Worm (Caenorhabditis elegans) whole organism, L4 larva: ENCODE results near the gene M03A1.8.
A peak's percentile ranks its signal among the peaks of the same experiment; 100 is the strongest.

Source experiments
- D1046.2 ChIP-seq: fragments of 200-800 bp; sonication (Bioruptor generic); IDR thresholded peaks from 2 replicates; pipeline ENCODE4 v1.3.6; 2022; ENCODE audit warnings: missing genetic modification characterization, missing compliant biosample characterization
- R02D3.7 ChIP-seq: fragments of 150-350 bp; sonication (generic microtip); optimal IDR thresholded peaks from 3 replicates; lab custom pipeline; 2014; ENCODE audit warnings: missing biosample characterization, missing genetic modification characterization
- Y105C5A.15 ChIP-seq: fragments of 200-800 bp; sonication (Bioruptor generic); IDR thresholded peaks from 2 replicates; pipeline ENCODE4 v1.3.6; 2022; ENCODE audit warnings: missing genetic modification characterization, missing compliant biosample characterization
- Y48G9A.11 ChIP-seq: fragments of 200-800 bp; sonication (Bioruptor generic); IDR thresholded peaks from 2 replicates; pipeline ENCODE4 v1.3.6; 2022; ENCODE audit warnings: missing genetic modification reagents, missing genetic modification characterization, missing compliant biosample characterization
- ZK546.5 ChIP-seq, 2 experiments: sonication (generic microtip); optimal IDR thresholded peaks; 2 replicates each; lab custom pipeline; 2017; ENCODE audit warnings: missing biosample characterization in 2 of 2, missing genetic modification characterization in 2 of 2
- ama-1 ChIP-seq: fragments of 150-350 bp; optimal IDR thresholded peaks from 2 replicates; lab custom pipeline; 2014; ENCODE audit warnings: inconsistent platforms, mixed read lengths
- arid-1 ChIP-seq: fragments of 200-800 bp; sonication (Bioruptor generic); conservative IDR thresholded peaks from 2 replicates; pipeline ENCODE4 v1.3.6; 2022; ENCODE audit warnings: missing genetic modification reagents, missing genetic modification characterization, missing compliant biosample characterization
- attf-4 ChIP-seq: sonication (generic microtip); optimal IDR thresholded peaks from 3 replicates; lab custom pipeline; 2017; ENCODE audit warnings: missing biosample characterization, missing genetic modification characterization
- ceh-20 ChIP-seq: fragments of 200-800 bp; sonication (Bioruptor generic); IDR thresholded peaks from 2 replicates; pipeline ENCODE4 v1.3.6; 2022; ENCODE audit warnings: missing genetic modification reagents, missing genetic modification characterization, missing compliant biosample characterization
- ceh-28 ChIP-seq: fragments of 150-350 bp; optimal IDR thresholded peaks from 2 replicates; lab custom pipeline; 2014; ENCODE audit warnings: missing biosample characterization, missing genetic modification reagents, missing genetic modification characterization
- ceh-32 ChIP-seq: sonication (generic microtip); optimal IDR thresholded peaks from 2 replicates; lab custom pipeline; 2016; ENCODE audit warnings: mild to moderate bottlenecking, missing genetic modification characterization, missing compliant biosample characterization; ENCODE audit not compliant: poor library complexity
- ceh-44 ChIP-seq: fragments of 200-800 bp; sonication (Bioruptor generic); IDR thresholded peaks from 2 replicates; pipeline ENCODE4 v1.3.6; 2022; ENCODE audit warnings: missing genetic modification reagents, missing genetic modification characterization, missing compliant biosample characterization
- ceh-62 ChIP-seq: sonication (generic microtip); optimal IDR thresholded peaks from 2 replicates; lab custom pipeline; 2017; ENCODE audit warnings: missing biosample characterization, missing genetic modification characterization
- ces-1 ChIP-seq: fragments of 150-350 bp; sonication (generic microtip); optimal IDR thresholded peaks from 4 replicates; lab custom pipeline; 2014; ENCODE audit warnings: missing biosample characterization, missing genetic modification reagents, missing genetic modification characterization
- cey-2 ChIP-seq: sonication (generic microtip); optimal IDR thresholded peaks from 3 replicates; lab custom pipeline; 2017; ENCODE audit warnings: missing genetic modification characterization, mild to moderate bottlenecking, missing compliant biosample characterization, antibody characterized with exemption, borderline replicate concordance; ENCODE audit not compliant: insufficient read depth
- daf-12 ChIP-seq: fragments of 150-350 bp; optimal IDR thresholded peaks from 2 replicates; lab custom pipeline; 2014; ENCODE audit warnings: missing biosample characterization, missing genetic modification reagents, missing genetic modification characterization
- daf-16 ChIP-seq, 3 experiments: sonication (generic microtip); optimal IDR thresholded peaks; 2 replicates each; lab custom pipeline; 2016 to 2017; ENCODE audit warnings: missing genetic modification characterization in 3 of 3, missing genetic modification reagents in 3 of 3, mild to moderate bottlenecking in 2 of 3, missing compliant biosample characterization in 2 of 3, missing biosample characterization in 1 of 3, moderate library complexity in 1 of 3
- duxl-1 ChIP-seq: sonication (generic microtip); optimal IDR thresholded peaks from 2 replicates; lab custom pipeline; 2016; ENCODE audit warnings: mild to moderate bottlenecking, missing genetic modification characterization, moderate library complexity, missing compliant biosample characterization; ENCODE audit not compliant: poor library complexity
- dve-1 ChIP-seq: sonication (generic microtip); optimal IDR thresholded peaks from 2 replicates; lab custom pipeline; 2017; ENCODE audit warnings: antibody characterized with exemption, mild to moderate bottlenecking, missing genetic modification characterization, missing compliant biosample characterization; ENCODE audit not compliant: insufficient read depth
- hlh-11 ChIP-seq: fragments of 200-800 bp; sonication (Bioruptor generic); optimal IDR thresholded peaks from 2 replicates; lab custom pipeline; 2018; ENCODE audit warnings: mild to moderate bottlenecking, missing genetic modification characterization, missing compliant biosample characterization
- hmg-1.1 ChIP-seq: fragments of 200-800 bp; sonication (Bioruptor generic); IDR thresholded peaks from 2 replicates; pipeline ENCODE4 v1.3.6; 2022; ENCODE audit warnings: missing genetic modification reagents, missing genetic modification characterization, missing compliant biosample characterization
- lim-7 ChIP-seq: fragments of 200-800 bp; sonication (Bioruptor generic); IDR thresholded peaks from 2 replicates; pipeline ENCODE4 v1.3.6; 2022; ENCODE audit warnings: missing genetic modification characterization, missing compliant biosample characterization
- lin-38 ChIP-seq: fragments of 200-800 bp; sonication (Bioruptor generic); IDR thresholded peaks from 2 replicates; pipeline ENCODE4 v1.3.6; 2022; ENCODE audit warnings: missing genetic modification reagents, missing genetic modification characterization, missing compliant biosample characterization
- lin-39 ChIP-seq: fragments of 150-350 bp; optimal IDR thresholded peaks from 2 replicates; lab custom pipeline; 2014; ENCODE audit warnings: missing biosample characterization, missing genetic modification reagents, missing genetic modification characterization
- lir-3 ChIP-seq: sonication (generic microtip); optimal IDR thresholded peaks from 2 replicates; lab custom pipeline; 2016; ENCODE audit warnings: mild to moderate bottlenecking, missing genetic modification characterization, missing compliant biosample characterization
- madf-5 ChIP-seq, 2 experiments: fragments of 200-800 bp; sonication (Bioruptor generic); IDR thresholded peaks; 2 replicates each; pipeline ENCODE4 v1.3.6; 2022; ENCODE audit warnings: missing compliant biosample characterization in 2 of 2, missing genetic modification characterization in 2 of 2
- madf-9 ChIP-seq: fragments of 200-800 bp; sonication (Bioruptor generic); conservative IDR thresholded peaks from 2 replicates; pipeline ENCODE4 v1.3.6; 2022; ENCODE audit warnings: missing genetic modification reagents, missing genetic modification characterization, missing compliant biosample characterization
- mdl-1 ChIP-seq, 2 experiments: fragments of 150-350 bp in 1 of 2; sonication (generic microtip) in 1 of 2; optimal IDR thresholded peaks; 2 replicates each; lab custom pipeline; 2014 to 2017; ENCODE audit warnings: missing biosample characterization in 2 of 2, missing genetic modification characterization in 2 of 2
- mdt-29 ChIP-seq: fragments of 200-800 bp; sonication (Bioruptor generic); IDR thresholded peaks from 2 replicates; pipeline ENCODE4 v1.3.6; 2022; ENCODE audit warnings: missing genetic modification reagents, missing genetic modification characterization, missing compliant biosample characterization
- mep-1 ChIP-seq: fragments of 150-350 bp; sonication (generic microtip); optimal IDR thresholded peaks from 3 replicates; lab custom pipeline; 2014; ENCODE audit warnings: missing biosample characterization, missing genetic modification characterization
- nhr-10 ChIP-seq: fragments of 150-350 bp; optimal IDR thresholded peaks from 2 replicates; lab custom pipeline; 2014; ENCODE audit warnings: missing biosample characterization, missing genetic modification characterization
- nhr-11 ChIP-seq: fragments of 150-350 bp; optimal IDR thresholded peaks from 2 replicates; lab custom pipeline; 2014; ENCODE audit warnings: missing biosample characterization, missing genetic modification characterization
- nhr-237 ChIP-seq: sonication (generic microtip); optimal IDR thresholded peaks from 2 replicates; lab custom pipeline; 2017; ENCODE audit warnings: missing biosample characterization, missing genetic modification characterization
- nhr-25 ChIP-seq: sonication (generic microtip); optimal IDR thresholded peaks from 2 replicates; lab custom pipeline; 2017; ENCODE audit warnings: missing genetic modification characterization, mild to moderate bottlenecking, missing compliant biosample characterization, antibody characterized with exemption, moderate library complexity, borderline replicate concordance; ENCODE audit not compliant: insufficient read depth
- nhr-41 ChIP-seq: fragments of 200-800 bp; sonication (Bioruptor generic); IDR thresholded peaks from 2 replicates; pipeline ENCODE4 v1.3.6; 2022; ENCODE audit warnings: missing genetic modification reagents, missing genetic modification characterization, missing compliant biosample characterization
- nhr-6 ChIP-seq: fragments of 150-350 bp; optimal IDR thresholded peaks from 2 replicates; lab custom pipeline; 2014; ENCODE audit warnings: missing biosample characterization, missing genetic modification characterization
- nhr-76 ChIP-seq: fragments of 150-350 bp; optimal IDR thresholded peaks from 2 replicates; lab custom pipeline; 2014; ENCODE audit warnings: missing biosample characterization, missing genetic modification characterization
- pha-4 ChIP-seq, 2 experiments: fragments of 150-350 bp in 1 of 2; fragments of 200-800 bp in 1 of 2; sonication (Bioruptor generic) in 1 of 2; IDR thresholded peaks in 1 of 2; optimal IDR thresholded peaks in 1 of 2; 2 replicates each; pipeline versions ENCODE4 v1.3.6 to Lab custom; 2014 to 2022; ENCODE audit warnings: missing genetic modification characterization in 2 of 2, missing genetic modification reagents in 2 of 2, missing biosample characterization in 1 of 2, missing compliant biosample characterization in 1 of 2
- php-3 ChIP-seq: fragments of 200-800 bp; sonication (Bioruptor generic); IDR thresholded peaks from 2 replicates; pipeline ENCODE4 v1.3.6; 2022; ENCODE audit warnings: missing genetic modification reagents, missing genetic modification characterization, missing compliant biosample characterization
- rbr-2 ChIP-seq: sonication (generic microtip); optimal IDR thresholded peaks from 2 replicates; lab custom pipeline; 2016; ENCODE audit warnings: missing genotype, missing genetic modification characterization, missing compliant biosample characterization
- sdz-12 ChIP-seq: fragments of 200-800 bp; sonication (Bioruptor generic); optimal IDR thresholded peaks from 2 replicates; lab custom pipeline; 2018; ENCODE audit warnings: mild to moderate bottlenecking, missing genetic modification characterization, missing compliant biosample characterization
- snpc-4 ChIP-seq: fragments of 150-350 bp; optimal IDR thresholded peaks from 2 replicates; lab custom pipeline; 2014; ENCODE audit warnings: missing biosample characterization, missing genetic modification characterization
- spr-1 ChIP-seq: sonication (generic microtip); optimal IDR thresholded peaks from 2 replicates; lab custom pipeline; 2016; ENCODE audit warnings: mild to moderate bottlenecking, missing genetic modification characterization, missing compliant biosample characterization
- spr-3 ChIP-seq: fragments of 200-800 bp; sonication (Bioruptor generic); optimal IDR thresholded peaks from 2 replicates; lab custom pipeline; 2018; ENCODE audit warnings: mild to moderate bottlenecking, missing genetic modification characterization, missing compliant biosample characterization
- tra-1 ChIP-seq: fragments of 200-800 bp; sonication (Bioruptor generic); IDR thresholded peaks from 2 replicates; pipeline ENCODE4 v1.3.6; 2022; ENCODE audit warnings: missing genetic modification reagents, missing genetic modification characterization, missing compliant biosample characterization
- unc-130 ChIP-seq: sonication (generic microtip); optimal IDR thresholded peaks from 2 replicates; lab custom pipeline; 2016; ENCODE audit warnings: missing genetic modification reagents, missing genetic modification characterization, missing compliant biosample characterization
- vab-7 ChIP-seq: fragments of 200-800 bp; sonication (Bioruptor generic); IDR thresholded peaks from 2 replicates; pipeline ENCODE4 v1.3.6; 2022; ENCODE audit warnings: missing genetic modification reagents, missing genetic modification characterization, missing compliant biosample characterization
- zfp-3 ChIP-seq: fragments of 200-800 bp; sonication (Bioruptor generic); conservative IDR thresholded peaks from 2 replicates; pipeline ENCODE4 v1.3.6; 2022; ENCODE audit warnings: missing genetic modification reagents, missing genetic modification characterization, missing compliant biosample characterization
- zip-11 ChIP-seq: fragments of 200-800 bp; sonication (Bioruptor generic); IDR thresholded peaks from 2 replicates; pipeline ENCODE4 v1.3.6; 2022; ENCODE audit warnings: missing genetic modification characterization, missing compliant biosample characterization
- ztf-7 ChIP-seq: fragments of 150-350 bp; optimal IDR thresholded peaks from 2 replicates; lab custom pipeline; 2014; ENCODE audit warnings: missing biosample characterization, missing genetic modification characterization

M03A1.8 gene

DNA sequence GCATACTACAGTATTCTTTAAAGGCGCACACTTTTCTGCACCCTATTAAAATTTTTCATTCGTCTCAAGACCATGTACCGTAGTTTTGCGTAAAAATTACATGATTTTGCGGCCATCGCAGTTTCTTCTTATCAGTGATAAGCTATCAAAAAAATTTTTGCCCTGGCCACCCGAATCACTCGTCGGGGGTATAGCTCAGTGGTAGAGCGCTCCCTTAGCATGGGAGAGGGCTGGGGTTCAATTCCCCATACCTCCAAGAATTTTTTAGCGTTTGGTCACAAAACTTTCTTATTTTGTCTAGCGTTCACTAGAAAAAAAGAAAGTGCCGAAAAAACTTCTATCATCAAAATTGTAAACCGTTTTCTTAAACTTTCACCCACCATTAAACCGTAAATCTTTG lies 5.1 kb downstream of the M03A1.8 start:
- TF ChIP-seq pha-4 (GFP tag; IDR thresholded peaks at IDR 0.05; lab: Robert Waterston, UW), result peak; percentile 57; the same call in 1 of the 2 replicates
- TF ChIP-seq pha-4 (tag; optimal IDR thresholded peaks at IDR 0.05; lab: Kevin White, UChicago), result no peak
- TF ChIP-seq php-3 (GFP tag; lab: Robert Waterston, UW), result 0 out of 2 replicates have a peak, but pooled peaks have one; percentile 9
- no peak for TF ChIP-seq cey-2 (tag; lab: Kevin White, UChicago)
- TF ChIP-seq mdt-29 (GFP tag; lab: Robert Waterston, UW), result no peak
- TF ChIP-seq ztf-7 (tag; lab: Kevin White, UChicago), result no peak
- peak; percentile 75 for TF ChIP-seq lim-7 (GFP tag; lab: Robert Waterston, UW)
- TF ChIP-seq nhr-6 (tag; lab: Kevin White, UChicago), result no peak
- TF ChIP-seq ama-1, result no peak
- no peak for TF ChIP-seq duxl-1 (tag; lab: Kevin White, UChicago)
- no peak for TF ChIP-seq lir-3
- TF ChIP-seq zfp-3 (GFP tag; lab: Robert Waterston, UW), result no peak
- no peak for TF ChIP-seq nhr-10 (tag; lab: Kevin White, UChicago)
- no peak for TF ChIP-seq rbr-2 (tag; lab: Kevin White, UChicago)
- 0 out of 2 replicates have a peak, but pooled peaks have one; percentile 12 for TF ChIP-seq arid-1
- no peak for TF ChIP-seq ceh-62 (tag; lab: Kevin White, UChicago)
- no peak for TF ChIP-seq spr-3 (GFP tag; lab: Kevin White, UChicago)
- TF ChIP-seq sdz-12 (GFP tag; lab: Kevin White, UChicago), result no peak
- no peak for TF ChIP-seq spr-1 (tag; lab: Kevin White, UChicago)
- TF ChIP-seq hlh-11 (tag; lab: Kevin White, UChicago), result peak; percentile 9
- no peak for TF ChIP-seq snpc-4 (tag; lab: Kevin White, UChicago)
- TF ChIP-seq dve-1 (tag; lab: Kevin White, UChicago), result peak; percentile 19
- no peak for TF ChIP-seq Y48G9A.11 (GFP tag; lab: Robert Waterston, UW)
- no peak for TF ChIP-seq mdl-1 (tag; optimal IDR thresholded peaks at IDR 0.05; lab: Kevin White, UChicago)
- TF ChIP-seq R02D3.7 (tag; lab: Kevin White, UChicago), result no peak
- TF ChIP-seq nhr-76 (tag; lab: Kevin White, UChicago), result no peak
- peak; percentile 45; the same call in 1 of the 2 replicates for TF ChIP-seq vab-7
- no peak for TF ChIP-seq ceh-20 (GFP tag; lab: Robert Waterston, UW)
- no peak for TF ChIP-seq nhr-237 (tag; lab: Kevin White, UChicago)
- peak; percentile 37; the same call in 1 of the 2 replicates for TF ChIP-seq tra-1 (GFP tag; lab: Robert Waterston, UW)
- TF ChIP-seq ceh-28 (tag; lab: Kevin White, UChicago), result no peak
- TF ChIP-seq lin-38 (GFP tag; lab: Robert Waterston, UW), result no peak; the same call in 1 of the 2 replicates
- TF ChIP-seq hmg-1.1, result 0 out of 2 replicates have a peak, but pooled peaks have one; percentile 12
- TF ChIP-seq nhr-25 (tag; lab: Kevin White, UChicago), result no peak
- TF ChIP-seq nhr-41 (GFP tag; lab: Robert Waterston, UW), result no peak
- TF ChIP-seq madf-5 (GFP tag; IDR thresholded peaks at IDR 0.05; lab: Robert Waterston, UW), result no peak
- TF ChIP-seq ces-1 (GFP tag; lab: Kevin White, UChicago), result no peak
- TF ChIP-seq ceh-44, result peak; percentile 38; the same call in 1 of the 2 replicates
- TF ChIP-seq mep-1, result no peak
- no peak for TF ChIP-seq daf-12 (tag; lab: Kevin White, UChicago)
- peak; percentile 47; the same call in 1 of the 2 replicates for TF ChIP-seq D1046.2
- TF ChIP-seq nhr-11 (tag; lab: Kevin White, UChicago), result no peak
- TF ChIP-seq daf-16 (GFP tag; optimal IDR thresholded peaks at IDR 0.05; lab: Kevin White, UChicago), result peak in 1 of 2 experiments; percentile 13
- peak; percentile 15 for TF ChIP-seq daf-16 (tag; optimal IDR thresholded peaks at IDR 0.05; lab: Kevin White, UChicago)
- TF ChIP-seq ZK546.5 (tag; optimal IDR thresholded peaks at IDR 0.05; lab: Kevin White, UChicago), result no peak
- no peak for TF ChIP-seq zip-11 (GFP tag; lab: Robert Waterston, UW)
- TF ChIP-seq Y105C5A.15, result no peak
- no peak for TF ChIP-seq attf-4 (tag; lab: Kevin White, UChicago)
- no peak for TF ChIP-seq unc-130 (GFP tag; lab: Kevin White, UChicago)
- TF ChIP-seq madf-9 (GFP tag; lab: Robert Waterston, UW), result no peak
- TF ChIP-seq ceh-32 (tag; lab: Kevin White, UChicago), result no peak
- TF ChIP-seq lin-39 (tag; lab: Kevin White, UChicago), result no peak
